Worm (Caenorhabditis elegans) whole organism, L3 larva: Measurements from ENCODE around the gene mbk-1.

Experiments used
- R02D3.7 ChIP-seq: fragments of 150-350 bp; optimal IDR thresholded peaks from 2 replicates; lab custom pipeline; 2014; ENCODE audit warnings: missing biosample characterization, missing genetic modification characterization
- ZK546.5 ChIP-seq: sonication (generic microtip); optimal IDR thresholded peaks from 2 replicates; lab custom pipeline; 2017; ENCODE audit warnings: missing biosample characterization, missing genetic modification characterization
- ama-1 ChIP-seq: fragments of 150-350 bp; optimal IDR thresholded peaks from 2 replicates; lab custom pipeline; 2018
- ceh-16 ChIP-seq: sonication (generic microtip); optimal IDR thresholded peaks from 2 replicates; lab custom pipeline; 2017; ENCODE audit warnings: missing biosample characterization, missing genetic modification characterization
- ceh-28 ChIP-seq: fragments of 150-350 bp; optimal IDR thresholded peaks from 2 replicates; lab custom pipeline; 2014; ENCODE audit warnings: missing biosample characterization, missing genetic modification reagents, missing genetic modification characterization
- daf-12 ChIP-seq: fragments of 150-350 bp; optimal IDR thresholded peaks from 2 replicates; lab custom pipeline; 2014; ENCODE audit warnings: missing biosample characterization, missing genetic modification reagents, missing genetic modification characterization
- egl-27 ChIP-seq: sonication (generic microtip); optimal IDR thresholded peaks from 4 replicates; lab custom pipeline; 2017; ENCODE audit warnings: missing biosample characterization, missing genetic modification reagents, missing genetic modification characterization
- egl-5 ChIP-seq: fragments of 150-350 bp; optimal IDR thresholded peaks from 2 replicates; lab custom pipeline; 2017; ENCODE audit warnings: missing biosample characterization, missing genetic modification reagents, missing genetic modification characterization, inconsistent platforms
- elt-2 ChIP-seq: sonication (generic microtip); optimal IDR thresholded peaks from 2 replicates; lab custom pipeline; 2016; ENCODE audit warnings: missing genetic modification reagents, mild to moderate bottlenecking, missing genetic modification characterization, missing compliant biosample characterization
- eor-1 ChIP-seq, 2 experiments: fragments of 150-350 bp; optimal IDR thresholded peaks; 2 replicates each; lab custom pipeline; 2014 to 2018; ENCODE audit warnings: missing biosample characterization in 2 of 2, missing genetic modification characterization in 2 of 2
- fkh-10 ChIP-seq: sonication (generic microtip); optimal IDR thresholded peaks from 2 replicates; lab custom pipeline; 2017; ENCODE audit warnings: missing biosample characterization, missing genetic modification reagents, missing genetic modification characterization
- fkh-2 ChIP-seq: fragments of 150-350 bp; optimal IDR thresholded peaks from 2 replicates; lab custom pipeline; 2014; ENCODE audit warnings: missing biosample characterization, missing genetic modification reagents, missing genetic modification characterization
- hmg-11 ChIP-seq: sonication (generic microtip); optimal IDR thresholded peaks from 2 replicates; lab custom pipeline; 2016; ENCODE audit warnings: missing genetic modification characterization, missing compliant biosample characterization
- jun-1 ChIP-seq: fragments of 150-350 bp; optimal IDR thresholded peaks from 2 replicates; lab custom pipeline; 2014; ENCODE audit warnings: missing biosample characterization, missing genetic modification reagents, missing genetic modification characterization
- lin-39 ChIP-seq: fragments of 150-350 bp; optimal IDR thresholded peaks from 2 replicates; lab custom pipeline; 2018; ENCODE audit warnings: missing biosample characterization, missing genetic modification reagents, missing genetic modification characterization
- mml-1 ChIP-seq: fragments of 150-350 bp; sonication (generic microtip); optimal IDR thresholded peaks from 3 replicates; lab custom pipeline; 2014; ENCODE audit warnings: missing biosample characterization, missing genetic modification characterization
- nfya-1 ChIP-seq: sonication (generic microtip); optimal IDR thresholded peaks from 2 replicates; lab custom pipeline; 2017; ENCODE audit warnings: missing genetic modification characterization, mild to moderate bottlenecking, missing compliant biosample characterization, antibody characterized with exemption, moderate library complexity; ENCODE audit not compliant: insufficient read depth
- nhr-23 ChIP-seq: fragments of 150-350 bp; optimal IDR thresholded peaks from 2 replicates; lab custom pipeline; 2014; ENCODE audit warnings: missing biosample characterization, missing genetic modification reagents, missing genetic modification characterization
- nhr-25 ChIP-seq: sonication (generic microtip); optimal IDR thresholded peaks from 2 replicates; lab custom pipeline; 2017; ENCODE audit warnings: missing biosample characterization, missing genetic modification characterization
- nhr-43 ChIP-seq: sonication (generic microtip); optimal IDR thresholded peaks from 2 replicates; lab custom pipeline; 2016; ENCODE audit warnings: mild to moderate bottlenecking, missing genetic modification characterization, missing compliant biosample characterization; ENCODE audit not compliant: poor library complexity, severe bottlenecking
- nhr-77 ChIP-seq: fragments of 150-350 bp; optimal IDR thresholded peaks from 2 replicates; lab custom pipeline; 2014; ENCODE audit warnings: missing biosample characterization, missing genetic modification characterization
- pha-4 ChIP-seq: fragments of 150-350 bp; optimal IDR thresholded peaks from 2 replicates; lab custom pipeline; 2014; ENCODE audit warnings: missing biosample characterization, missing genetic modification reagents, missing genetic modification characterization
- pqm-1 ChIP-seq: fragments of 150-350 bp; optimal IDR thresholded peaks from 2 replicates; lab custom pipeline; 2017; ENCODE audit warnings: missing biosample characterization, missing genetic modification characterization, inconsistent platforms
- sea-2 ChIP-seq: fragments of 150-350 bp; sonication (generic microtip); optimal IDR thresholded peaks from 4 replicates; lab custom pipeline; 2014; ENCODE audit warnings: missing biosample characterization, missing genetic modification reagents, missing genetic modification characterization
- skn-1 ChIP-seq: fragments of 150-350 bp; optimal IDR thresholded peaks from 2 replicates; lab custom pipeline; 2014; ENCODE audit warnings: missing biosample characterization, missing genetic modification characterization
- snpc-4 ChIP-seq: fragments of 150-350 bp; optimal IDR thresholded peaks from 2 replicates; lab custom pipeline; 2014; ENCODE audit warnings: missing biosample characterization, missing genetic modification characterization
- tbx-2 ChIP-seq: sonication (generic microtip); optimal IDR thresholded peaks from 2 replicates; lab custom pipeline; 2016; ENCODE audit warnings: mild to moderate bottlenecking, missing genetic modification characterization, missing compliant biosample characterization
- unc-39 ChIP-seq: sonication (generic microtip); optimal IDR thresholded peaks from 4 replicates; lab custom pipeline; 2017; ENCODE audit warnings: missing biosample characterization, missing genetic modification characterization
- zag-1 ChIP-seq: fragments of 150-350 bp; optimal IDR thresholded peaks from 2 replicates; lab custom pipeline; 2014; ENCODE audit warnings: missing biosample characterization, missing genetic modification characterization
- ztf-11 ChIP-seq: fragments of 150-350 bp; optimal IDR thresholded peaks from 2 replicates; lab custom pipeline; 2014; ENCODE audit warnings: missing biosample characterization, missing genetic modification characterization
- ztf-4 ChIP-seq: fragments of 150-350 bp; optimal IDR thresholded peaks from 2 replicates; lab custom pipeline; 2014; ENCODE audit warnings: missing biosample characterization, missing genetic modification characterization

The mbk-1 gene

ce11 chrX:14804706-14805105, 19.6 kb downstream of the mbk-1 start (continued):
- TF ChIP-seq elt-2 (tag; lab: Kevin White, UChicago) (peak; percentile 50), egl-27 (tag; lab: Kevin White, UChicago) (no peak), hmg-11 (tag; lab: Kevin White, UChicago) (peak; percentile 77), ceh-16 (no peak), unc-39 (tag; lab: Kevin White, UChicago) (no peak), ama-1 (no peak)

- TF ChIP-seq egl-5 (tag; lab: Kevin White, UChicago) (no peak), snpc-4 (tag; lab: Kevin White, UChicago) (no peak), elt-2 (tag; lab: Kevin White, UChicago) (no peak), zag-1 (tag; lab: Kevin White, UChicago) (no peak), mml-1 (tag; lab: Kevin White, UChicago) (no peak), fkh-2 (tag; lab: Kevin White, UChicago) (no peak), fkh-10 (GFP tag; lab: Kevin White, UChicago) (no peak), tbx-2 (no peak), ceh-28 (tag; lab: Kevin White, UChicago) (no peak), daf-12 (tag; lab: Kevin White, UChicago) (no peak), sea-2 (GFP tag; lab: Kevin White, UChicago) (no peak)
Measured at ce11 chrX:14797405-14797804, 26.9 kb downstream of the mbk-1 start.

ce11 chrX:14794170-14794569, 30.2 kb downstream of the mbk-1 start:
- TF ChIP-seq skn-1 (tag; lab: Kevin White, UChicago) (no peak), nhr-77 (tag; lab: Kevin White, UChicago) (no peak), pqm-1 (tag; lab: Kevin White, UChicago) (no peak), R02D3.7 (tag; lab: Kevin White, UChicago) (no peak), hmg-11 (tag; lab: Kevin White, UChicago) (no peak), eor-1 (tag; optimal IDR thresholded peaks at IDR 0.05; lab: Kevin White, UChicago) (no peak), ztf-11 (tag; lab: Kevin White, UChicago) (no peak), elt-2 (tag; lab: Kevin White, UChicago) (no peak), unc-39 (tag; lab: Kevin White, UChicago) (no peak), ztf-4 (tag; lab: Kevin White, UChicago) (no peak), snpc-4 (tag; lab: Kevin White, UChicago) (no peak), fkh-10 (GFP tag; lab: Kevin White, UChicago) (no peak)

DNA sequence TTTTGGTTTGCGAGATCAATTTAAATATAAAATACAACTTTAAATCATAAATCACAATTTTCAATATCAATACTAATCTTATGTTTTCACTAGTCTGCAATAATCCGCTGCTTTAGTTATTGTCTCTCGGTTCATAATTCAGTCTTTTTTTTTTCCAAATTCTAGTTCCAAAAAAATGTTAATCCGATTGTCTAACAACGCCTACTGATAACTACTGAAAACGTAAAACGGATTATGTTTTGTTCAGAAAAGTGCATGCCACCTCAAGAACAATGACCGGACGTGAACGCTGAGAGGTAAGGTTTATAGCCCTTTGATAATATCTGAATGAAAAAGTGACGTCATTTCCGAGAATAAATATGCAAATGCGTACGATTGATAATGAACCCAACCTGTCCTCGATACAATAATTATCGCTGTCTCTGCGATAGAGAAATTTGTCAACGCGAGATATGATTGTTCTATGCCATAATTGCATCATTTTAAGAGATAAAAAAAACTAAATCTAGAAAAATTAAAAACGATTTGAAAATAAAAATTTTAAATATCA, 31.1 kb downstream of the mbk-1 start, which contains the start of gene sprr-2:
Gene sprr-2, plus strand, starts transcription at position 248 of the 550 bp plus-strand sequence.
- TF ChIP-seq elt-2 (tag; lab: Kevin White, UChicago) (peak; percentile 70), nfya-1 (tag; lab: Kevin White, UChicago) (no peak)

DNA sequence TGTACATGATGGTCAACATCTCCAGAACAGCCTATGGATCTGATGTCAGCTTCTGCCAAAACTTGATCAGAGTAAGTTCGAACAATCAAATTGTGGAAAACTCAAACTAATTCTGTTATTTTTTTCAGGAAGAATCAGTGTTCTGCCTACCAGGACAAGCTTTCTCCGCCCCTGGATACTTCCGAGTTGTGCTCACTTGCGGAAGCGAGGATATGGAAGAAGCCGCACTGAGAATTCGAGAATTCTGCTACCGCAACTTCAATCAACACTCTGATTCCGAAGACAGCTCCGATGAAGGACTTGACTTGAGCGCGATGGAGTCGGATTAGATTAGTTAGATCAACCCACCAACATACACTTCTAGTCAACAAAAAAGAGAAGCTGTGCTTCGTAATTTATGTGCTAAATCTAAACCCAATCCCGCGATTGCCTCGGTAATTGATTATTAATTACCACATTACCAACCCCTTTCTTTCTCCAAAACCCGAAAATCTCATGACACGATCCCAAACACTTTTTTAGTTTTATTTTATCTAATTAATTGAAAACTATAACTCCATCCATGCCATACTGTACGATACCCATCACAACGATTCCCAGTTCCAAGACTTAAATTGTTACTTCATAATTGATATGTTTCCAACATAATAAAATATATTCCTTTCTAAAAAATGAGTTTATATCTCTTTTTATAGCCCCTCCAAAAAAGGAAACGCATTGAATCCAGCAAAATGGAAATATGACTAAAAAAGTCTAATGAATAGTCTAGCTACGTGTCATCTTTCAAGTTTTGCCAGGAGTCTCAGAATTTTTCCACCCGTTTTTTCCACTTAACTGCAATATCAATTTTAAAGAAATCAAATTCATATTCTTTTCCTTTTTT, 31.8 kb downstream of the mbk-1 start:
- TF ChIP-seq jun-1 (tag; lab: Kevin White, UChicago): no peak
- TF ChIP-seq nhr-43 (tag; lab: Kevin White, UChicago): peak; percentile 52
- peak; percentile 85 for TF ChIP-seq ama-1
- no peak for TF ChIP-seq pha-4 (tag; lab: Kevin White, UChicago)
- TF ChIP-seq eor-1 (tag; optimal IDR thresholded peaks at IDR 0.05; lab: Kevin White, UChicago): no peak
- no peak for TF ChIP-seq sea-2 (GFP tag; lab: Kevin White, UChicago)
- no peak for TF ChIP-seq unc-39 (tag; lab: Kevin White, UChicago)
- no peak for TF ChIP-seq zag-1 (tag; lab: Kevin White, UChicago)
- TF ChIP-seq nhr-25 (tag; lab: Kevin White, UChicago): peak; percentile 1
- TF ChIP-seq nhr-23 (tag; lab: Kevin White, UChicago): peak; percentile 1
- no peak for TF ChIP-seq ZK546.5 (tag; lab: Kevin White, UChicago)
- TF ChIP-seq snpc-4 (tag; lab: Kevin White, UChicago): no peak
- no peak for TF ChIP-seq lin-39 (tag; lab: Kevin White, UChicago)
